Fruit fly (Drosophila melanogaster) whole organism, wandering third instar larva: Measurements from ENCODE around the gene p53.

Experiments used
- CG32264 ChIP-seq: fragments of 200-800 bp; sonication (Bioruptor generic); optimal IDR thresholded peaks from 2 replicates; lab custom pipeline; 2016; ENCODE audit warnings: missing biosample characterization, missing genetic modification characterization
- CG9705 ChIP-seq: fragments of 200-800 bp; sonication (Bioruptor generic); optimal IDR thresholded peaks from 2 replicates; lab custom pipeline; 2018; ENCODE audit warnings: missing biosample characterization, mild to moderate bottlenecking, missing genetic modification characterization
- Dfd ChIP-seq: fragments of >200 bp; optimal IDR thresholded peaks from 2 replicates; lab custom pipeline; 2017; ENCODE audit warnings: missing biosample characterization, missing genetic modification characterization
- Dif ChIP-seq: fragments of 200-275, 200-300 bp; sonication (Bioruptor generic); optimal IDR thresholded peaks from 2 replicates; lab custom pipeline; 2018; ENCODE audit warnings: missing biosample characterization, missing genetic modification characterization; ENCODE audit not compliant: partially characterized antibody
- HLH106 ChIP-seq: fragments of 200-800 bp; optimal IDR thresholded peaks from 3 replicates; lab custom pipeline; 2019; ENCODE audit warnings: missing biosample characterization, mild to moderate bottlenecking, missing genetic modification characterization, moderate library complexity
- Hnf4 ChIP-seq: fragments of 200-800 bp; sonication (Bioruptor generic); optimal IDR thresholded peaks from 2 replicates; lab custom pipeline; 2016; ENCODE audit warnings: missing biosample characterization, mild to moderate bottlenecking, missing genetic modification characterization
- Hr78 ChIP-seq: fragments of >200 bp; optimal IDR thresholded peaks from 2 replicates; lab custom pipeline; 2017; ENCODE audit warnings: missing biosample characterization, missing genetic modification characterization
- Jra ChIP-seq: sonication (Bioruptor generic); optimal IDR thresholded peaks from 2 replicates; lab custom pipeline; 2016; ENCODE audit warnings: missing biosample characterization, missing genetic modification characterization
- Mio ChIP-seq: sonication (Bioruptor generic); optimal IDR thresholded peaks from 2 replicates; lab custom pipeline; 2016; ENCODE audit warnings: missing biosample characterization, missing genetic modification characterization
- Myc ChIP-seq: fragments of >200 bp; optimal IDR thresholded peaks from 2 replicates; lab custom pipeline; 2017
- N ChIP-seq: fragments of >200 bp; optimal IDR thresholded peaks from 2 replicates; lab custom pipeline; 2018; ENCODE audit warnings: missing biosample characterization, missing external identifiers, missing genetic modification characterization
- Rel ChIP-seq, 2 experiments: fragments of 200-800 bp; sonication (Bioruptor generic) in 1 of 2; optimal IDR thresholded peaks; 2 replicates in 1 of 2; 3 replicates in 1 of 2; lab custom pipeline; 2016 to 2019; ENCODE audit warnings: mild to moderate bottlenecking in 2 of 2, missing biosample characterization in 2 of 2, missing genetic modification characterization in 2 of 2, moderate library complexity in 1 of 2
- Sp1 ChIP-seq: fragments of 200-800 bp; sonication (Bioruptor generic); optimal IDR thresholded peaks from 3 replicates; lab custom pipeline; 2019; ENCODE audit warnings: missing biosample characterization, mild to moderate bottlenecking, missing genetic modification characterization, moderate library complexity
- brk ChIP-seq: fragments of 200-800 bp; sonication (Bioruptor generic); optimal IDR thresholded peaks from 2 replicates; lab custom pipeline; 2016; ENCODE audit warnings: missing biosample characterization, mild to moderate bottlenecking, missing genetic modification characterization
- dl ChIP-seq, 2 experiments: fragments of 175-275, 200-275 bp in 1 of 2; fragments of 200-275 bp in 1 of 2; sonication (Bioruptor generic); optimal IDR thresholded peaks; lab custom pipeline; 2018; ENCODE audit warnings: mild to moderate bottlenecking in 2 of 2, missing biosample characterization in 2 of 2, missing genetic modification characterization in 2 of 2, moderate library complexity in 2 of 2; ENCODE audit not compliant: partially characterized antibody in 2 of 2, insufficient read depth in 1 of 2
- dmrt93B ChIP-seq: fragments of 200-800 bp; sonication (Bioruptor generic); optimal IDR thresholded peaks from 2 replicates; lab custom pipeline; 2018; ENCODE audit warnings: missing biosample characterization, mild to moderate bottlenecking, missing genetic modification characterization
- ey ChIP-seq: fragments of 200-800 bp; sonication (Bioruptor generic); optimal IDR thresholded peaks from 2 replicates; lab custom pipeline; 2016; ENCODE audit warnings: missing biosample characterization, missing genetic modification characterization
- foxo ChIP-seq, 2 experiments: fragments of 200-800 bp; sonication (Bioruptor generic); optimal IDR thresholded peaks; 2 replicates in 1 of 2; 3 replicates in 1 of 2; lab custom pipeline; 2016 to 2017; ENCODE audit warnings: missing biosample characterization in 2 of 2, missing genetic modification characterization in 2 of 2
- fru ChIP-seq: fragments of 200-800 bp; sonication (Bioruptor generic); optimal IDR thresholded peaks from 3 replicates; lab custom pipeline; 2016; ENCODE audit warnings: missing biosample characterization, mild to moderate bottlenecking, missing genetic modification characterization
- h ChIP-seq: fragments of 200-800 bp; sonication (Bioruptor generic); optimal IDR thresholded peaks from 3 replicates; lab custom pipeline; 2016; ENCODE audit warnings: missing biosample characterization, mild to moderate bottlenecking, missing genetic modification characterization
- jim ChIP-seq: fragments of 175-275, 200-325 bp; sonication (Bioruptor generic); optimal IDR thresholded peaks from 2 replicates; lab custom pipeline; 2016; ENCODE audit warnings: missing biosample characterization, mild to moderate bottlenecking, missing genetic modification characterization
- lola ChIP-seq: fragments of >200 bp; optimal IDR thresholded peaks from 2 replicates; lab custom pipeline; 2017; ENCODE audit warnings: missing biosample characterization, missing genetic modification characterization
- pan ChIP-seq: fragments of >200 bp; optimal IDR thresholded peaks from 2 replicates; lab custom pipeline; 2017
- psq ChIP-seq: fragments of 200-800 bp; sonication (Bioruptor generic); optimal IDR thresholded peaks from 3 replicates; lab custom pipeline; 2017; ENCODE audit warnings: missing biosample characterization, mild to moderate bottlenecking, missing genetic modification characterization, moderate library complexity
- rgr ChIP-seq: fragments of 200-800 bp; sonication (Bioruptor generic); optimal IDR thresholded peaks from 3 replicates; lab custom pipeline; 2016; ENCODE audit warnings: missing biosample characterization, mild to moderate bottlenecking, missing genetic modification characterization
- sage ChIP-seq: fragments of 200-800 bp; sonication (Bioruptor generic); optimal IDR thresholded peaks from 2 replicates; lab custom pipeline; 2016; ENCODE audit warnings: missing biosample characterization, mild to moderate bottlenecking, missing genetic modification characterization
- sv ChIP-seq: fragments of 200-800 bp; sonication (Bioruptor generic); optimal IDR thresholded peaks from 3 replicates; lab custom pipeline; 2016; ENCODE audit warnings: missing biosample characterization, missing genetic modification characterization
- tai ChIP-seq: sonication (Bioruptor generic); optimal IDR thresholded peaks from 2 replicates; lab custom pipeline; 2016; ENCODE audit warnings: missing biosample characterization, missing genetic modification characterization
- usp ChIP-seq: fragments of >200 bp; optimal IDR thresholded peaks from 2 replicates; lab custom pipeline; 2017; ENCODE audit warnings: missing biosample characterization, missing genetic modification characterization
- woc ChIP-seq: sonication (Bioruptor generic); optimal IDR thresholded peaks from 2 replicates; lab custom pipeline; 2016; ENCODE audit warnings: missing biosample characterization, mild to moderate bottlenecking, missing genetic modification characterization

Gene p53

dm6 chr3R:23013482-23013881 is 40.4 kb downstream of the p53 start:
- TF ChIP-seq CG32264 (GFP tag; lab: Kevin White, UChicago) = no peak
- no peak for TF ChIP-seq CG9705 (GFP tag; lab: Kevin White, UChicago)
- no peak for TF ChIP-seq tai
- TF ChIP-seq HLH106 = no peak
- no peak for TF ChIP-seq h (GFP tag; lab: Kevin White, UChicago)
- TF ChIP-seq jim = no peak
- no peak for TF ChIP-seq pan
- no peak for TF ChIP-seq foxo (GFP tag; optimal IDR thresholded peaks at IDR 0.05; lab: Kevin White, UChicago)
- TF ChIP-seq rgr (GFP tag; lab: Kevin White, UChicago) = no peak
- no peak for TF ChIP-seq psq (GFP tag; lab: Kevin White, UChicago)
- TF ChIP-seq dmrt93B (GFP tag; lab: Kevin White, UChicago) = no peak

dm6 chr3R:23012017-23012416 is 41.9 kb downstream of the p53 start, which contains the start of gene CG6688:
Gene CG6688 (plus strand): TSS chr3R:23012412.
- TF ChIP-seq Hnf4 (GFP tag; lab: Kevin White, UChicago) (no peak), Jra (GFP tag; lab: Kevin White, UChicago) (no peak), sv (GFP tag; lab: Kevin White, UChicago) (no peak), usp (GFP tag; lab: Kevin White, UChicago) (no peak), lola (no peak), jim (no peak), Rel (GFP tag; optimal IDR thresholded peaks at IDR 0.05; lab: Kevin White, UChicago) (no peak), Rel (tag; optimal IDR thresholded peaks at IDR 0.05; lab: Kevin White, UChicago) (no peak), psq (GFP tag; lab: Kevin White, UChicago) (no peak), Dif (GFP tag; lab: Kevin White, UChicago) (no peak)
- TF ChIP-seq, all 38 proteins: peak for 0

dm6 chr3R:23010406-23010805 is 43.5 kb downstream of the p53 start, which contains the start of gene CG34375:
Gene CG34375 (minus strand): TSS chr3R:23010562.
- TF ChIP-seq rgr (GFP tag; lab: Kevin White, UChicago) (no peak), Jra (GFP tag; lab: Kevin White, UChicago) (no peak), Hr78 (no peak), woc (GFP tag; lab: Kevin White, UChicago) (no peak), Sp1 (GFP tag; lab: Kevin White, UChicago) (no peak), fru (GFP tag; lab: Kevin White, UChicago) (no peak), Dfd (GFP tag; lab: Kevin White, UChicago) (no peak), CG9705 (GFP tag; lab: Kevin White, UChicago) (no peak), foxo (GFP tag; optimal IDR thresholded peaks at IDR 0.05; lab: Kevin White, UChicago) (no peak)
- TF ChIP-seq, all 38 proteins: peak for 0

- no peak for TF ChIP-seq dl (GFP tag; optimal IDR thresholded peaks at IDR 0.05; lab: Kevin White, UChicago; ENCODE audit: insufficient read depth in 1 of 2, partially characterized antibody in 2 of 2)
Measured at dm6 chr3R:23009480-23010115, 44.3 kb downstream of the p53 start.

- TF ChIP-seq lola = no peak
- TF ChIP-seq psq (GFP tag; lab: Kevin White, UChicago) = no peak
- no peak for TF ChIP-seq CG32264 (GFP tag; lab: Kevin White, UChicago)
- no peak for TF ChIP-seq sage
- peak; percentile 54 for TF ChIP-seq N (GFP tag; lab: Kevin White, UChicago)
- no peak for TF ChIP-seq dmrt93B (GFP tag; lab: Kevin White, UChicago)
- no peak for TF ChIP-seq Jra (GFP tag; lab: Kevin White, UChicago)
- TF ChIP-seq ey (GFP tag; lab: Kevin White, UChicago) = no peak
- TF ChIP-seq Myc (lab: Kevin White, UChicago) = peak; percentile 18
- TF ChIP-seq brk (GFP tag; lab: Kevin White, UChicago) = no peak
- TF ChIP-seq Mio (GFP tag; lab: Kevin White, UChicago) = no peak
Measured at dm6 chr3R:23004161-23004560, 49.7 kb downstream of the p53 start.
